Fruit fly (Drosophila melanogaster): Measurements from ENCODE around the gene CG32085.
A peak's percentile ranks its signal among the peaks of the same experiment; 100 is the strongest.

The CG32085 gene

DNA sequence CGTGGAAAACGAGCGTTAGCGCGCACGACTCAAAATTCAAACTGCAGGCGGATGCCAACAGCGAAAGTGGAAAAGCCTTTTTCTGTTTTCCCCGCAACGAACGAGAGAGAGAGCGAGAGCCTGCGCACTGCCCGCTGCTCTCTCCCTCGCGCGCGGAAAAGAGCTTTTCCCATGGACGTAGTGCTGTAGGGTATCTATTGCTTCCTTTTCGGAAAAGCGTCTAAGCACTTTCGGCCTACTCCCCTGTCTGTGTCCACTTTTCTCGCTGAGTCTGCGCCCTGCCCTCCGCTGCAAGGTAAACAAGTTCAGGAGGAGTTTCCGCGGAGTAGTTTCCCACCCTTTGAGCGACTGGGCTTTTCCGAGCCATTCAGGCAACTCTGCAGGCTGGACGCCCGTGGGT, at the start of gene CG32085 (continued):
- TF ChIP-seq Dref (GFP tag; IDR thresholded peaks at IDR 0.05) (peak; percentile 37), CG11560 (tag; IDR thresholded peaks at IDR 0.05) (no peak), Doc2 (GFP tag; IDR thresholded peaks at IDR 0.05) (no peak), Stat92E (GFP tag; optimal IDR thresholded peaks at IDR 0.05) (no peak), CG32767 (GFP tag; IDR thresholded peaks at IDR 0.05) (0 out of 2 replicates have a peak, but pooled peaks have one; percentile 20), CG9932 (GFP tag; IDR thresholded peaks at IDR 0.05) (peak; percentile 84), ems (GFP tag; optimal IDR thresholded peaks at IDR 0.05) (peak; percentile 74), gce (GFP tag; IDR thresholded peaks at IDR 0.05) (no peak), CG16815 (GFP tag; optimal IDR thresholded peaks at IDR 0.05) (peak; percentile 8), ranshi (GFP tag; IDR thresholded peaks at IDR 0.05) (peak; percentile 72), sob (GFP tag; IDR thresholded peaks at IDR 0.05) (peak; percentile 80), GATAe (GFP tag; conservative IDR thresholded peaks at IDR 0.05) (no peak), Atf-2 (GFP tag; optimal IDR thresholded peaks at IDR 0.05) (no peak), CG8478 (optimal IDR thresholded peaks at IDR 0.05) (no peak), ken (GFP tag; IDR thresholded peaks at IDR 0.05) (peak; percentile 48; the same call in 1 of the 3 replicates), bigmax (GFP tag; optimal IDR thresholded peaks at IDR 0.05) (no peak), CG10462 (GFP tag; optimal IDR thresholded peaks at IDR 0.05) (no peak), CG2116 (GFP tag; optimal IDR thresholded peaks at IDR 0.05) (no peak), Oli (tag; optimal IDR thresholded peaks at IDR 0.05) (peak; percentile 1), row (GFP tag; IDR thresholded peaks at IDR 0.05) (peak; percentile 74), CG10654 (GFP tag; optimal IDR thresholded peaks at IDR 0.05) (peak; percentile 23), HLH3B (GFP tag; IDR thresholded peaks at IDR 0.05) (peak; percentile 68), PHDP (tag; optimal IDR thresholded peaks at IDR 0.05) (peak; percentile 28), CG8765 (GFP tag; IDR thresholded peaks at IDR 0.05) (no peak), ac (GFP tag; optimal IDR thresholded peaks at IDR 0.05) (no peak), CG7271 (tag; optimal IDR thresholded peaks at IDR 0.05) (no peak), Dp (GFP tag; optimal IDR thresholded peaks at IDR 0.05) (peak; percentile 12), esg (GFP tag; conservative IDR thresholded peaks at IDR 0.05) (no peak), CG7928 (GFP tag; optimal IDR thresholded peaks at IDR 0.05) (peak; percentile 16), dmrt11E (tag; optimal IDR thresholded peaks at IDR 0.05) (no peak), p53 (GFP tag; optimal IDR thresholded peaks at IDR 0.05) (peak; percentile 6), Atf3 (GFP tag; optimal IDR thresholded peaks at IDR 0.05) (peak; percentile 21), CG8388 (GFP tag; optimal IDR thresholded peaks at IDR 0.05) (no peak), CrebB (tag; optimal IDR thresholded peaks at IDR 0.05) (no peak), lmd (GFP tag; IDR thresholded peaks at IDR 0.05) (peak; percentile 72; the same call in 1 of the 2 replicates), Doc3 (GFP tag; IDR thresholded peaks at IDR 0.05; ENCODE audit: partially characterized antibody) (no peak), Atf6 (GFP tag; IDR thresholded peaks at IDR 0.05) (peak; percentile 66), Blimp-1 (GFP tag; optimal IDR thresholded peaks at IDR 0.05) (no peak), CG18764 (GFP tag; optimal IDR thresholded peaks at IDR 0.05) (peak; percentile 33), exex (tag; optimal IDR thresholded peaks at IDR 0.05) (peak; percentile 6), gsb-n (tag; optimal IDR thresholded peaks at IDR 0.05) (no peak), CG31224 (GFP tag; IDR thresholded peaks at IDR 0.05) (0 out of 2 replicates have a peak, but pooled peaks have one; percentile 33), pnt (GFP tag; optimal IDR thresholded peaks at IDR 0.05) (peak; percentile 40), ase (GFP tag; IDR thresholded peaks at IDR 0.05) (peak; percentile 38; the same call in 1 of the 3 replicates), CG17829 (tag; optimal IDR thresholded peaks at IDR 0.05) (peak; percentile 35), CG14860 (GFP tag; IDR thresholded peaks at IDR 0.05; ENCODE audit: partially characterized antibody) (no peak), crc (GFP tag; optimal IDR thresholded peaks at IDR 0.05) (peak; percentile 42), CG14710 (tag; optimal IDR thresholded peaks at IDR 0.05) (no peak), CG34224 (GFP tag; IDR thresholded peaks at IDR 0.05; ENCODE audit: partially characterized antibody) (no peak), CG18619 (GFP tag; optimal IDR thresholded peaks at IDR 0.05) (peak; percentile 48), cato (GFP tag; optimal IDR thresholded peaks at IDR 0.05; ENCODE audit: borderline replicate concordance) (no peak)

All from whole organism, embryonic.